Worm (Caenorhabditis elegans) whole organism, L2 larva: ENCODE results near the gene pak-2.
A peak's percentile ranks its signal among the peaks of the same experiment; 100 is the strongest.

Experiments used
- C34F6.9 ChIP-seq: fragments of 150-350 bp; optimal IDR thresholded peaks from 2 replicates; lab custom pipeline; 2014; ENCODE audit warnings: missing biosample characterization, missing genetic modification characterization
- F13H6.1 ChIP-seq: sonication (generic microtip); optimal IDR thresholded peaks from 2 replicates; lab custom pipeline; 2016; ENCODE audit warnings: missing genetic modification characterization, missing compliant biosample characterization
- Y55F3AM.14 ChIP-seq: fragments of 200-800 bp; sonication (Bioruptor generic); optimal IDR thresholded peaks from 2 replicates; lab custom pipeline; 2018; ENCODE audit warnings: mild to moderate bottlenecking, missing genetic modification characterization, missing compliant biosample characterization
- ZK546.5 ChIP-seq: sonication (generic microtip); optimal IDR thresholded peaks from 2 replicates; lab custom pipeline; 2017; ENCODE audit warnings: missing biosample characterization, missing genetic modification characterization
- alr-1 ChIP-seq: fragments of 150-350 bp; optimal IDR thresholded peaks from 2 replicates; lab custom pipeline; 2014; ENCODE audit warnings: missing biosample characterization, missing genetic modification characterization
- aly-2 ChIP-seq: fragments of 150-350 bp; optimal IDR thresholded peaks from 2 replicates; lab custom pipeline; 2014; ENCODE audit warnings: missing biosample characterization, missing genetic modification characterization
- ama-1 ChIP-seq: fragments of 150-350 bp; optimal IDR thresholded peaks from 2 replicates; lab custom pipeline; 2018; ENCODE audit warnings: inconsistent platforms
- blmp-1 ChIP-seq: sonication (generic microtip); optimal IDR thresholded peaks from 2 replicates; lab custom pipeline; 2017; ENCODE audit warnings: missing genetic modification characterization, mild to moderate bottlenecking, missing compliant biosample characterization, antibody characterized with exemption, moderate library complexity; ENCODE audit not compliant: insufficient read depth
- ceh-16 ChIP-seq: fragments of 150-350 bp; optimal IDR thresholded peaks from 2 replicates; lab custom pipeline; 2014; ENCODE audit warnings: missing biosample characterization, missing genetic modification characterization
- crh-2 ChIP-seq: sonication (generic microtip); optimal IDR thresholded peaks from 2 replicates; lab custom pipeline; 2017; ENCODE audit warnings: missing biosample characterization, missing genetic modification characterization
- dmd-4 ChIP-seq: sonication (generic microtip); optimal IDR thresholded peaks from 2 replicates; lab custom pipeline; 2017; ENCODE audit warnings: missing biosample characterization, missing genetic modification characterization
- egl-27 ChIP-seq: sonication (generic microtip); optimal IDR thresholded peaks from 3 replicates; lab custom pipeline; 2017; ENCODE audit warnings: missing biosample characterization, missing genetic modification reagents, missing genetic modification characterization
- elt-3 ChIP-seq: sonication (generic microtip); optimal IDR thresholded peaks from 2 replicates; lab custom pipeline; 2017; ENCODE audit warnings: missing biosample characterization, missing genetic modification characterization
- fos-1 ChIP-seq: fragments of 150-350 bp; optimal IDR thresholded peaks from 2 replicates; lab custom pipeline; 2014; ENCODE audit warnings: missing biosample characterization, missing genetic modification characterization
- lin-13 ChIP-seq: fragments of 150-350 bp; optimal IDR thresholded peaks from 2 replicates; lab custom pipeline; 2014; ENCODE audit warnings: missing biosample characterization, missing genetic modification reagents, missing genetic modification characterization
- lin-39 ChIP-seq: fragments of 150-350 bp; optimal IDR thresholded peaks from 2 replicates; lab custom pipeline; 2014; ENCODE audit warnings: missing biosample characterization, missing genetic modification reagents, missing genetic modification characterization
- lsy-2 ChIP-seq, 2 experiments: fragments of 150-350 bp in 1 of 2; sonication (generic microtip) in 1 of 2; optimal IDR thresholded peaks; 2 replicates each; lab custom pipeline; 2014 to 2017; ENCODE audit warnings: missing biosample characterization in 2 of 2, missing genetic modification characterization in 2 of 2
- mab-5 ChIP-seq: fragments of 150-350 bp; optimal IDR thresholded peaks from 2 replicates; lab custom pipeline; 2014; ENCODE audit warnings: missing biosample characterization, missing genetic modification characterization
- mdl-1 ChIP-seq, 2 experiments: fragments of 150-350 bp in 1 of 2; sonication (generic microtip) in 1 of 2; optimal IDR thresholded peaks; 2 replicates each; lab custom pipeline; 2017; ENCODE audit warnings: missing biosample characterization in 2 of 2, missing genetic modification characterization in 2 of 2
- nhr-10 ChIP-seq: sonication (generic microtip); optimal IDR thresholded peaks from 2 replicates; lab custom pipeline; 2017; ENCODE audit warnings: missing biosample characterization, missing genetic modification characterization
- nhr-11 ChIP-seq: fragments of 150-350 bp; optimal IDR thresholded peaks from 2 replicates; lab custom pipeline; 2014; ENCODE audit warnings: missing biosample characterization, missing genetic modification characterization
- nhr-12 ChIP-seq: fragments of 150-350 bp; optimal IDR thresholded peaks from 2 replicates; lab custom pipeline; 2014; ENCODE audit warnings: missing biosample characterization, missing genetic modification characterization
- nhr-129 ChIP-seq: fragments of 150-350 bp; optimal IDR thresholded peaks from 2 replicates; lab custom pipeline; 2014; ENCODE audit warnings: missing biosample characterization, missing genetic modification characterization
- nhr-21 ChIP-seq: fragments of 150-350 bp; optimal IDR thresholded peaks from 2 replicates; lab custom pipeline; 2014; ENCODE audit warnings: missing biosample characterization, missing genetic modification characterization
- nhr-23 ChIP-seq: fragments of 150-350 bp; optimal IDR thresholded peaks from 2 replicates; lab custom pipeline; 2014; ENCODE audit warnings: missing biosample characterization, missing genetic modification reagents, missing genetic modification characterization
- nhr-237 ChIP-seq: fragments of 150-350 bp; optimal IDR thresholded peaks from 2 replicates; lab custom pipeline; 2014; ENCODE audit warnings: missing biosample characterization, missing genetic modification characterization
- nhr-25 ChIP-seq: fragments of 150-350 bp; sonication (generic microtip); optimal IDR thresholded peaks from 3 replicates; lab custom pipeline; 2014; ENCODE audit warnings: missing biosample characterization, missing genetic modification characterization
- nhr-6 ChIP-seq: fragments of 150-350 bp; optimal IDR thresholded peaks from 2 replicates; lab custom pipeline; 2014; ENCODE audit warnings: missing biosample characterization, missing genetic modification characterization
- nhr-77 ChIP-seq: fragments of 150-350 bp; optimal IDR thresholded peaks from 2 replicates; lab custom pipeline; 2014; ENCODE audit warnings: missing biosample characterization, missing genetic modification characterization
- peb-1 ChIP-seq: fragments of 150-350 bp; optimal IDR thresholded peaks from 2 replicates; lab custom pipeline; 2014; ENCODE audit warnings: missing biosample characterization, missing genetic modification characterization
- sem-4 ChIP-seq: fragments of 150-350 bp; optimal IDR thresholded peaks from 2 replicates; lab custom pipeline; 2014; ENCODE audit warnings: missing biosample characterization, missing genetic modification reagents, missing genetic modification characterization
- skn-1 ChIP-seq: sonication (generic microtip); optimal IDR thresholded peaks from 2 replicates; lab custom pipeline; 2017; ENCODE audit warnings: missing biosample characterization, missing genetic modification characterization
- sma-3 ChIP-seq: sonication (generic microtip); optimal IDR thresholded peaks from 2 replicates; lab custom pipeline; 2016; ENCODE audit warnings: missing genetic modification reagents, missing genetic modification characterization, missing compliant biosample characterization
- sma-9 ChIP-seq, 2 experiments: fragments of 150-350 bp in 1 of 2; sonication (generic microtip) in 1 of 2; optimal IDR thresholded peaks; 2 replicates each; lab custom pipeline; 2014 to 2016; ENCODE audit warnings: missing genetic modification characterization in 2 of 2, mild to moderate bottlenecking in 1 of 2, missing biosample characterization in 1 of 2, missing compliant biosample characterization in 1 of 2, missing genetic modification reagents in 1 of 2, moderate library complexity in 1 of 2
- unc-39 ChIP-seq: fragments of 150-350 bp; optimal IDR thresholded peaks from 2 replicates; lab custom pipeline; 2014; ENCODE audit warnings: missing biosample characterization, missing genetic modification characterization
- unc-55 ChIP-seq: fragments of 150-350 bp; sonication (generic microtip); optimal IDR thresholded peaks from 3 replicates; lab custom pipeline; 2014; ENCODE audit warnings: missing biosample characterization, missing genetic modification reagents, missing genetic modification characterization
- unc-62 ChIP-seq: fragments of 150-350 bp; optimal IDR thresholded peaks from 2 replicates; lab custom pipeline; 2014; ENCODE audit warnings: missing biosample characterization, missing genetic modification reagents, missing genetic modification characterization
- zag-1 ChIP-seq: fragments of 150-350 bp; optimal IDR thresholded peaks from 2 replicates; lab custom pipeline; 2014; ENCODE audit warnings: missing biosample characterization, missing genetic modification characterization
- ztf-4 ChIP-seq: fragments of 150-350 bp; optimal IDR thresholded peaks from 2 replicates; lab custom pipeline; 2014; ENCODE audit warnings: missing biosample characterization, missing genetic modification characterization

Gene pak-2

DNA sequence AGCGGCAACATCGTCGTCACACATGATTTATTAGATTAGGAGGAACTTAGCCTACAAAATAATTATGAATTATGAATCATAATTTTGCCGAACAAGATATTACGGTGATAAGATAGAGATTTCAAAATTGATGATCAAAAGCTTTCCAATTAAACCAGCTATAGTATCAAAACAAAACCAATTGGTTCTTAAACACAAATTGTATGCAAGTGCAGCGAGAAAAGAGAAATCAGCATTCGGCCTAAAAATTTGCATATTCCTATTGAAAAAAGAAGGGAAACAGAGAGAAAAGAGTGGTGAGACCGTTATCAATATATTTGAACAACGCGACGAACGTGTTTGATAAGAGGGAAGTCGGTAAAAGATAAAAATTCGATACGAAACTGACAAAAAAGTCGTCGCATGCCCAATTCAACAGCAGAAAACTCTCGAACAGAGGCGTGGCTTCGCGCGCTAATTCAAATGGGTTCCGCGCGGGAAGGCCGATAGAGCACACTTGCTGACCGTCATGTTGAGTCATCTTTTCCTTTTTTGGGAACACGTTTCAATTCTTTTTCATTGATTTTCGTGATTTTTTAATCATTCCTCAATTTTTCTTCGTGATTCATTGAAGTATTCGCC lies 39.0 kb upstream of the pak-2 start, which contains the start of gene act-2 (continued):
- no peak for TF ChIP-seq nhr-12 (tag; lab: Kevin White, UChicago)
- TF ChIP-seq ceh-16 (tag; lab: Kevin White, UChicago) = peak; percentile 64
- peak; percentile 57 for TF ChIP-seq blmp-1
- TF ChIP-seq nhr-21 = peak; percentile 20
- TF ChIP-seq lin-13 (GFP tag; lab: Kevin White, UChicago) = peak; percentile 74
- no peak for TF ChIP-seq nhr-11 (tag; lab: Kevin White, UChicago)
- TF ChIP-seq skn-1 = no peak
- no peak for TF ChIP-seq Y55F3AM.14 (GFP tag; lab: Kevin White, UChicago)
- peak; percentile 76 for TF ChIP-seq nhr-129 (tag; lab: Kevin White, UChicago)
- no peak for TF ChIP-seq nhr-6 (tag; lab: Kevin White, UChicago)
- no peak for TF ChIP-seq nhr-77 (tag; lab: Kevin White, UChicago)
- TF ChIP-seq egl-27 (tag; lab: Kevin White, UChicago) = no peak
- TF ChIP-seq, all 48 proteins: peak for 22

DNA sequence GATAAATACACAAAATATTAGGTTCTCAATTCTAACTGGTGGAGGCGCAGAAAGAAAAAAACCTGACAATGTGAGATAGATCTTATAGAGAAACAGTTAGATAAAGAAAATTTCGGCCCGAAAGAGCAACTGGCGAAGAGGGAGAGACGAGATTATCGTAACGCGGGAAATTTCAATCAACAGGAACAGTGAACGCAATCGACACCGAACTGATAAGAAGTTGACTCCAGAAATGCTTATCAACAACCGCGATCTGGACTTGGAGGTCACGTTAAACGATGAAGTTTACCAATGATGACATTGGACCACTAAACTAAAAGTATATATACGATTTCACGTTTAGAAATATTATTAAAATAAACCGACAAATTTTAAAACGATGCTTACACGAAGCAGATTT lies 37.2 kb upstream of the pak-2 start:
- TF ChIP-seq lsy-2 (tag; optimal IDR thresholded peaks at IDR 0.05; lab: Kevin White, UChicago) (peak in 1 of 2 experiments; percentile 40), crh-2 (peak; percentile 31), nhr-237 (no peak), ama-1 (lab: Kevin White, UChicago) (peak; percentile 79), mdl-1 (tag; optimal IDR thresholded peaks at IDR 0.05; lab: Kevin White, UChicago) (no peak), lin-13 (GFP tag; lab: Kevin White, UChicago) (peak; percentile 32), unc-62 (GFP tag; lab: Kevin White, UChicago) (peak; percentile 38), peb-1 (tag; lab: Kevin White, UChicago) (no peak), sma-9 (GFP tag; optimal IDR thresholded peaks at IDR 0.05; lab: Kevin White, UChicago) (peak; percentile 25), sma-9 (tag; optimal IDR thresholded peaks at IDR 0.05; lab: Kevin White, UChicago) (no peak), fos-1 (tag; lab: Kevin White, UChicago) (peak; percentile 46), C34F6.9 (tag; lab: Kevin White, UChicago) (peak; percentile 14), ztf-4 (tag; lab: Kevin White, UChicago) (peak; percentile 77), nhr-129 (tag; lab: Kevin White, UChicago) (peak; percentile 43)

DNA sequence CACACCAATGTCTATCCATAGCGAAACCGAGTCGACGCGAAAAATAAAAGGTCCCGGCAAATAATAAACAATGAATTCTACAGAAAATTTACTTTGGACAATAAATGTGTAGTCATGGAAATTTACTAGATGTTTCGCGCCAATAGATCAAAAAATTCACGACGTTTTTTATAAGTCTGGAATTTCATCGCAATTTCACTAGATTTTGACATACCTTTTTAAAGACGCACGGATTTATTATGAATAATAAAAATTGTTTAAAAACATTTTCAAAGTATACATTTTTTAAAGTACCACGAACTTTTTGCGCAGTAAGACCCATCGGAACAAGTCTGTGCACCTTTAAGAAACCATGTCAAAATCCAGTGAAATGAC lies 36.8 kb upstream of the pak-2 start:
- no peak for TF ChIP-seq nhr-237
- peak; percentile 15 for TF ChIP-seq sma-3 (GFP tag; lab: Kevin White, UChicago)
- TF ChIP-seq lin-39 (tag; lab: Kevin White, UChicago) = no peak
- no peak for TF ChIP-seq dmd-4 (tag; lab: Kevin White, UChicago)
- no peak for TF ChIP-seq F13H6.1 (tag; lab: Kevin White, UChicago)
- no peak for TF ChIP-seq ZK546.5 (tag; lab: Kevin White, UChicago)
- no peak for TF ChIP-seq mab-5
- no peak for TF ChIP-seq nhr-21
- peak; percentile 41 for TF ChIP-seq sem-4 (tag; lab: Kevin White, UChicago)
- TF ChIP-seq, all 48 proteins: peak for 2

DNA sequence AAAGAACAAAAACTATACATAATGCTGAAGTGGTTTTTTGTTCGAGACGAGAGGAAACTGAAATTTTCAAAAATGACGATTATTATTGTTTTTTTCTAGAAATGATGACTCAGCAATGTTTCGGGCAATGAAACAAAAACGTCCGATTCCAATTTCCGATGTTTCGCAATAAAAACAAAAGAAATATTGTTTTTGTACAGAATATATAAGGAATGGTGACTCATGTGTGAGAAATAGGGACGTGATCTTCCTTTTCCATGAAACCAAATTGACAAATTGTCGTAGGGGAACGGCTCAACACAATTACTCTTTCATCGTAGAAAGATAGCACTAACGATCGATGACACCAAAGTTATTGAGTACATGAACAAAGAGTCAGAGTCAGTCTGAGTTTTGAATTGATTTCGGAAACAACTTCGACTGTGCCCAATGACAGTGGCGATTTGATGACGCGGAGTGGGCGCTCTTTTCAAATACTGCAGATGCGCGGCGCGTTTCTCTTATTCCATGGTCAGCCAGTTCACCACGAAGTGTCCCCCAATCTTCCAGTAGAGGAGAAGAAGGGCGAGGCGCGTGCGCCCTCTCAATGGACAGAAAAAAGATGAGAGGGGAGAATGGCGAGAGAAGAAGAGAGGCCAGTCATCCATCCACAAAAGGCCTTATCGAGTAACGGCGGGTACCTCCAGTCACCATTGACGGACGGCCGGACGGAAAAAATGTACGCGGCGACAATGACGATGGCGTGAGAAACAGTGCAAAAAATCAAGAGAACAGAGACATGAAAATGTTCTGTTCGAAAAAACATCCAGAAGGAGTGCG lies 36.2 kb upstream of the pak-2 start:
- TF ChIP-seq sma-3 (GFP tag; lab: Kevin White, UChicago) (no peak), elt-3 (tag; lab: Kevin White, UChicago) (no peak), ZK546.5 (tag; lab: Kevin White, UChicago) (no peak), F13H6.1 (tag; lab: Kevin White, UChicago) (peak; percentile 10), unc-55 (GFP tag; lab: Kevin White, UChicago) (peak; percentile 12), nhr-129 (tag; lab: Kevin White, UChicago) (peak; percentile 31), nhr-25 (tag; lab: Kevin White, UChicago) (peak; percentile 22), dmd-4 (tag; lab: Kevin White, UChicago) (no peak), unc-39 (tag; lab: Kevin White, UChicago) (no peak), lin-13 (GFP tag; lab: Kevin White, UChicago) (no peak), nhr-23 (no peak), nhr-237 (no peak), aly-2 (tag; lab: Kevin White, UChicago) (no peak), fos-1 (tag; lab: Kevin White, UChicago) (peak; percentile 41), nhr-21 (peak; percentile 4), zag-1 (tag; lab: Kevin White, UChicago) (no peak), mdl-1 (tag; optimal IDR thresholded peaks at IDR 0.05; lab: Kevin White, UChicago) (peak; percentile 41 to 51), nhr-10 (tag; lab: Kevin White, UChicago) (no peak), alr-1 (no peak), ama-1 (lab: Kevin White, UChicago) (no peak)
